Worm (Caenorhabditis elegans) whole organism, young adult: ENCODE measurements around the gene T05A8.7.

ENCODE experiments used
- lin-54 ChIP-seq: fragments of 200-800 bp; sonication (Bioruptor generic); optimal IDR thresholded peaks from 2 replicates; lab custom pipeline; 2018; ENCODE audit warnings: mild to moderate bottlenecking, missing genetic modification characterization, missing compliant biosample characterization
- unc-62 ChIP-seq: fragments of 150-350 bp; optimal IDR thresholded peaks from 2 replicates; lab custom pipeline; 2014; ENCODE audit warnings: missing biosample characterization, missing genetic modification reagents, missing genetic modification characterization

DNA sequence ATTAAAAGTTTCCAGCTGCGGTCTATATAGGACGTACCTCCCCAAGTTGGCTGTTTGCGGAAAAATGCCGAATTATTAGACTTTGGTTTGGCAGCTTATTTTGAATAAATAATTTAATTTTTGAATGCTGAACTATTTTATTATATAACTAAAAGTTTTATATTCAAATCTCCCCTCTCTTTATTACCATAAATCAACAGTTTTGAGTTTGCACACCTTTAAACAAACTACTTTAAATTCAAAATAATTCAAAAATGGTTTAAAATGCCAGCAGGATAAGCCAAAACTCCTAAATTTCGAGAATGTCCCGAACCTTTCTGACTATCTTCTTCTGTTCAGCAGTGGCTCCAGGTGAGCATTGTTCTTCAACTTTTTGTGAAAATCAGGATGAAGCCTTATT lies 37.1 kb upstream of the T05A8.7 start, which contains the start of gene F08D12.3:
- no peak for TF ChIP-seq unc-62 (GFP tag; lab: Kevin White, UChicago)
- TF ChIP-seq lin-54 (GFP tag; lab: Kevin White, UChicago): no peak
